Fruit fly (Drosophila melanogaster) whole organism, embryonic: Measurements from ENCODE around the gene amrt.

ENCODE experiments used
- CG10209 ChIP-seq: fragments of 200-800 bp; sonication (Bioruptor generic); optimal IDR thresholded peaks from 3 replicates; lab custom pipeline; 2017; ENCODE audit warnings: missing biosample characterization, mild to moderate bottlenecking, missing genetic modification characterization, missing genetic modification reagents
- CG10267 ChIP-seq: fragments of 200-800 bp; sonication (Bioruptor generic); optimal IDR thresholded peaks from 2 replicates; lab custom pipeline; 2018; ENCODE audit warnings: missing biosample characterization, mild to moderate bottlenecking, missing genetic modification characterization, moderate library complexity
- CG10565 ChIP-seq: fragments of 200-800 bp; sonication (Bioruptor generic); optimal IDR thresholded peaks from 3 replicates; lab custom pipeline; 2016; ENCODE audit warnings: missing biosample characterization, mild to moderate bottlenecking, missing genetic modification characterization
- CG10654 ChIP-seq: fragments of 200-800 bp; sonication (Bioruptor generic); optimal IDR thresholded peaks from 2 replicates; lab custom pipeline; 2016; ENCODE audit warnings: missing biosample characterization, missing genetic modification characterization
- CG11723 ChIP-seq: fragments of 200-800 bp; sonication (Bioruptor generic); optimal IDR thresholded peaks from 2 replicates; lab custom pipeline; 2017; ENCODE audit warnings: missing biosample characterization, mild to moderate bottlenecking, missing genetic modification characterization
- CG12071 ChIP-seq: fragments of 200-800 bp; sonication (Bioruptor generic); optimal IDR thresholded peaks from 3 replicates; lab custom pipeline; 2018; ENCODE audit warnings: missing biosample characterization, mild to moderate bottlenecking, missing genetic modification characterization
- CG1233 ChIP-seq: fragments of 200-800 bp; sonication (Bioruptor generic); optimal IDR thresholded peaks from 4 replicates; lab custom pipeline; 2018; ENCODE audit warnings: missing biosample characterization, mild to moderate bottlenecking, missing genetic modification characterization
- CG14860 ChIP-seq: fragments of 200-800 bp; sonication (Bioruptor generic); IDR thresholded peaks from 3 replicates; pipeline ENCODE4 v1.3.6; 2022; ENCODE audit warnings: missing biosample characterization, missing genetic modification characterization; ENCODE audit not compliant: partially characterized antibody
- CG15011 ChIP-seq: fragments of 200-800 bp; sonication (Bioruptor generic); optimal IDR thresholded peaks from 3 replicates; lab custom pipeline; 2018; ENCODE audit warnings: missing biosample characterization, mild to moderate bottlenecking, missing genetic modification characterization
- CG3065 ChIP-seq: fragments of 200-800 bp; sonication (Bioruptor generic); optimal IDR thresholded peaks from 2 replicates; lab custom pipeline; 2016; ENCODE audit warnings: missing biosample characterization, missing genetic modification characterization
- CG4360 ChIP-seq: fragments of 200-800 bp; sonication (Bioruptor generic); IDR thresholded peaks from 2 replicates; pipeline ENCODE4 v1.3.6; 2022; ENCODE audit warnings: missing biosample characterization, missing genetic modification characterization
- CG43689 ChIP-seq: fragments of 200-800 bp; sonication (Bioruptor generic); IDR thresholded peaks from 2 replicates; pipeline ENCODE4 v1.3.6; 2022; ENCODE audit warnings: missing biosample characterization, missing genetic modification characterization
- CG5953 ChIP-seq: fragments of 200-800 bp; sonication (Bioruptor generic); IDR thresholded peaks from 2 replicates; pipeline ENCODE4 v1.3.6; 2022; ENCODE audit warnings: missing biosample characterization, missing genetic modification characterization
- CG6765 ChIP-seq: fragments of 200-800 bp; sonication (Bioruptor generic); optimal IDR thresholded peaks from 3 replicates; lab custom pipeline; 2017; ENCODE audit warnings: missing biosample characterization, mild to moderate bottlenecking, missing genetic modification characterization
- CG7271 ChIP-seq: fragments of 200-800 bp; sonication (Bioruptor generic); optimal IDR thresholded peaks from 2 replicates; lab custom pipeline; 2018; ENCODE audit warnings: missing biosample characterization, mild to moderate bottlenecking, missing genetic modification characterization, moderate library complexity
- CG8359 ChIP-seq: fragments of 200-800 bp; sonication (Bioruptor generic); optimal IDR thresholded peaks from 2 replicates; lab custom pipeline; 2017; ENCODE audit warnings: missing biosample characterization, mild to moderate bottlenecking, missing genetic modification characterization, borderline replicate concordance
- CG8765 ChIP-seq: fragments of 200-800 bp; sonication (Bioruptor generic); IDR thresholded peaks from 2 replicates; pipeline ENCODE4 v1.3.6; 2022; ENCODE audit warnings: missing biosample characterization, missing genetic modification characterization
- CG8944 ChIP-seq: fragments of 200-800 bp; sonication (Bioruptor generic); optimal IDR thresholded peaks from 3 replicates; lab custom pipeline; 2016; ENCODE audit warnings: missing biosample characterization, missing genetic modification characterization
- CG9727 ChIP-seq: fragments of 200-800 bp; sonication (Bioruptor generic); optimal IDR thresholded peaks from 3 replicates; lab custom pipeline; 2017; ENCODE audit warnings: missing biosample characterization, mild to moderate bottlenecking, missing genetic modification characterization
- CHES-1-like ChIP-seq: fragments of 200-800 bp; sonication (Bioruptor generic); optimal IDR thresholded peaks from 2 replicates; lab custom pipeline; 2016; ENCODE audit warnings: missing biosample characterization, missing genetic modification characterization
- Doc3 ChIP-seq: fragments of 200-800 bp; sonication (Bioruptor generic); IDR thresholded peaks from 3 replicates; pipeline ENCODE4 v1.3.6; 2022; ENCODE audit warnings: missing biosample characterization, missing genetic modification characterization; ENCODE audit not compliant: partially characterized antibody
- Ets97D ChIP-seq: fragments of 200-800 bp; sonication (Bioruptor generic); optimal IDR thresholded peaks from 3 replicates; lab custom pipeline; 2016; ENCODE audit warnings: missing biosample characterization, missing genetic modification characterization
- HLH3B ChIP-seq: fragments of 200-800 bp; sonication (Bioruptor generic); IDR thresholded peaks from 2 replicates; pipeline ENCODE4 v1.3.6; 2022; ENCODE audit warnings: missing biosample characterization, missing genetic modification characterization
- Hr78 ChIP-seq, 2 experiments: fragments of 200-800 bp in 1 of 2; fragments of >200 bp in 1 of 2; sonication (Bioruptor generic) in 1 of 2; optimal IDR thresholded peaks; 2 replicates each; lab custom pipeline; 2017 to 2019; ENCODE audit warnings: missing biosample characterization in 2 of 2, missing genetic modification characterization in 2 of 2, mild to moderate bottlenecking in 1 of 2, moderate library complexity in 1 of 2
- Neu2 ChIP-seq: fragments of 200-800 bp; sonication (Bioruptor generic); optimal IDR thresholded peaks from 3 replicates; lab custom pipeline; 2016; ENCODE audit warnings: missing biosample characterization, missing genetic modification characterization, borderline replicate concordance
- Oaz ChIP-seq: fragments of 200-800 bp; sonication (Bioruptor generic); IDR thresholded peaks from 2 replicates; pipeline ENCODE4 v1.3.6; 2022; ENCODE audit warnings: missing biosample characterization, missing genetic modification characterization
- TFAM ChIP-seq: fragments of 200-800 bp; sonication (Bioruptor generic); optimal IDR thresholded peaks from 2 replicates; lab custom pipeline; 2017; ENCODE audit warnings: missing biosample characterization, missing genetic modification characterization, inconsistent platforms
- ara ChIP-seq: fragments of 200-800 bp; sonication (Bioruptor generic); IDR thresholded peaks from 2 replicates; pipeline ENCODE4 v1.3.6; 2022; ENCODE audit warnings: missing biosample characterization, missing genetic modification characterization
- bcd ChIP-seq: fragments of 200-800 bp; sonication (Bioruptor generic); optimal IDR thresholded peaks from 2 replicates; lab custom pipeline; 2017; ENCODE audit warnings: missing biosample characterization, mild to moderate bottlenecking, missing genetic modification characterization
- bowl ChIP-seq: fragments of 200-800 bp; sonication (Bioruptor generic); IDR thresholded peaks from 2 replicates; pipeline ENCODE4 v1.3.6; 2022; ENCODE audit warnings: missing biosample characterization, missing genetic modification characterization
- dan ChIP-seq: fragments of 200-800 bp; sonication (Bioruptor generic); IDR thresholded peaks from 2 replicates; pipeline ENCODE4 v1.3.6; 2022; ENCODE audit warnings: missing biosample characterization, missing genetic modification characterization
- en ChIP-seq: fragments of 200-800 bp; sonication (Bioruptor generic); optimal IDR thresholded peaks from 2 replicates; lab custom pipeline; 2016; ENCODE audit warnings: missing biosample characterization, missing genetic modification characterization
- exex ChIP-seq: fragments of 200-800 bp; sonication (Bioruptor generic); optimal IDR thresholded peaks from 4 replicates; lab custom pipeline; 2018; ENCODE audit warnings: missing biosample characterization, mild to moderate bottlenecking, missing genetic modification characterization, moderate library complexity
- fd102C ChIP-seq: fragments of 200-800 bp; sonication (Bioruptor generic); optimal IDR thresholded peaks from 2 replicates; lab custom pipeline; 2018; ENCODE audit warnings: missing biosample characterization, mild to moderate bottlenecking, missing genetic modification characterization, moderate library complexity
- gsb ChIP-seq: fragments of 200-800 bp; sonication (Bioruptor generic); IDR thresholded peaks from 2 replicates; pipeline ENCODE4 v1.3.6; 2022; ENCODE audit warnings: missing biosample characterization, missing genetic modification characterization
- ham ChIP-seq: fragments of 200-800 bp; sonication (Bioruptor generic); IDR thresholded peaks from 2 replicates; pipeline ENCODE4 v1.3.6; 2022; ENCODE audit warnings: missing biosample characterization, missing genetic modification characterization
- hkb ChIP-seq, 2 experiments: fragments of 200-800 bp in 1 of 2; fragments of >200 bp in 1 of 2; sonication (Bioruptor generic) in 1 of 2; IDR thresholded peaks in 1 of 2; optimal IDR thresholded peaks in 1 of 2; 2 replicates each; pipeline versions ENCODE4 v1.3.6 to Lab custom; 2017 to 2022; ENCODE audit warnings: missing biosample characterization in 1 of 2, missing genetic modification characterization in 1 of 2
- inv ChIP-seq: fragments of 200-800 bp; sonication (Bioruptor generic); IDR thresholded peaks from 2 replicates; pipeline ENCODE4 v1.3.6; 2022; ENCODE audit warnings: missing biosample characterization, missing genetic modification characterization; ENCODE audit not compliant: partially characterized antibody
- mld ChIP-seq: fragments of 200-800 bp; sonication (Bioruptor generic); IDR thresholded peaks from 3 replicates; pipeline ENCODE4 v1.3.6; 2022; ENCODE audit warnings: missing biosample characterization, missing genetic modification characterization; ENCODE audit not compliant: partially characterized antibody
- nerfin-2 ChIP-seq: fragments of 200-800 bp; sonication (Bioruptor generic); IDR thresholded peaks from 2 replicates; pipeline ENCODE4 v1.3.6; 2022; ENCODE audit warnings: missing biosample characterization, missing genetic modification characterization; ENCODE audit not compliant: partially characterized antibody
- nom ChIP-seq: fragments of 200-800 bp; sonication (Bioruptor generic); optimal IDR thresholded peaks from 2 replicates; lab custom pipeline; 2017; ENCODE audit warnings: missing biosample characterization, missing genetic modification characterization, mild to moderate bottlenecking, moderate library complexity, missing genetic modification reagents
- schlank ChIP-seq: fragments of 200-800 bp; sonication (Bioruptor generic); optimal IDR thresholded peaks from 2 replicates; lab custom pipeline; 2018; ENCODE audit warnings: missing biosample characterization, mild to moderate bottlenecking, missing genetic modification characterization
- shn ChIP-seq: fragments of 200-800 bp; sonication (Bioruptor generic); optimal IDR thresholded peaks from 3 replicates; lab custom pipeline; 2016; ENCODE audit warnings: missing biosample characterization, missing genetic modification characterization
- sim ChIP-seq: fragments of 200-800 bp; sonication (Bioruptor generic); IDR thresholded peaks from 2 replicates; pipeline ENCODE4 v1.3.6; 2022; ENCODE audit warnings: missing biosample characterization, missing genetic modification characterization
- sima ChIP-seq: fragments of 200-800 bp; sonication (Bioruptor generic); optimal IDR thresholded peaks from 2 replicates; lab custom pipeline; 2016; ENCODE audit warnings: missing biosample characterization, missing genetic modification characterization
- slbo ChIP-seq: fragments of 200-800 bp; sonication (Bioruptor generic); IDR thresholded peaks from 2 replicates; pipeline ENCODE4 v1.3.6; 2022; ENCODE audit warnings: missing biosample characterization, missing genetic modification characterization
- sug ChIP-seq: fragments of 200-800 bp; optimal IDR thresholded peaks from 2 replicates; lab custom pipeline; 2019; ENCODE audit warnings: missing biosample characterization, mild to moderate bottlenecking, missing genetic modification characterization, moderate library complexity
- twi ChIP-seq: fragments of 200-800 bp; optimal IDR thresholded peaks from 2 replicates; lab custom pipeline; 2019; ENCODE audit warnings: missing biosample characterization, mild to moderate bottlenecking, missing genetic modification characterization, moderate library complexity
- unpg ChIP-seq: fragments of 200-800 bp; sonication (Bioruptor generic); optimal IDR thresholded peaks from 3 replicates; lab custom pipeline; 2018; ENCODE audit warnings: missing biosample characterization, mild to moderate bottlenecking, missing genetic modification characterization, moderate library complexity

The amrt gene

dm6 chrX:13739411-13739888, 42.8 kb upstream of the amrt start, which contains the start of gene CG11151 (continued):
- TF ChIP-seq unpg (GFP tag; lab: Kevin White, UChicago) = peak; percentile 99
- peak; percentile 81 for TF ChIP-seq TFAM
- TF ChIP-seq CG8944 (GFP tag; lab: Kevin White, UChicago) = peak; percentile 96
- peak; percentile 88 for TF ChIP-seq CG8765
- peak; percentile 93 for TF ChIP-seq twi
- TF ChIP-seq Neu2 (GFP tag; lab: Kevin White, UChicago) = peak; percentile 91
- peak; percentile 93 for TF ChIP-seq CG15011
- peak; percentile 98 for TF ChIP-seq CG12071 (GFP tag; lab: Kevin White, UChicago)
- TF ChIP-seq CG10654 (GFP tag; lab: Kevin White, UChicago) = peak; percentile 95
- TF ChIP-seq sim (GFP tag; lab: Robert Waterston, UW) = peak; percentile 93
- 0 out of 3 replicates have a peak, but pooled peaks have one; percentile 38 for TF ChIP-seq mld (GFP tag; lab: Robert Waterston, UW)
- peak in 1 of 2 experiments; percentile 69 for TF ChIP-seq Hr78 (GFP tag; optimal IDR thresholded peaks at IDR 0.05; lab: Kevin White, UChicago)
- peak; percentile 96 for TF ChIP-seq schlank (tag; lab: Kevin White, UChicago)
- no peak for TF ChIP-seq CG4360 (GFP tag; lab: Robert Waterston, UW)
- TF ChIP-seq CHES-1-like = peak; percentile 98
- peak; percentile 95 for TF ChIP-seq nom (GFP tag; lab: Kevin White, UChicago)
- peak; percentile 87 for TF ChIP-seq fd102C (GFP tag; lab: Kevin White, UChicago)
- TF ChIP-seq CG8359 (GFP tag; lab: Kevin White, UChicago) = peak; percentile 91
- peak; percentile 95 for TF ChIP-seq HLH3B (GFP tag; lab: Robert Waterston, UW)
- no peak for TF ChIP-seq hkb (optimal IDR thresholded peaks at IDR 0.05; lab: Kevin White, UChicago)
- peak; percentile 97 for TF ChIP-seq hkb (GFP tag; IDR thresholded peaks at IDR 0.05; lab: Robert Waterston, UW)
- TF ChIP-seq CG10565 = peak; percentile 82
- TF ChIP-seq Ets97D (GFP tag; lab: Kevin White, UChicago) = peak; percentile 86
- peak; percentile 93 for TF ChIP-seq sug
- TF ChIP-seq bowl (GFP tag; lab: Robert Waterston, UW) = peak; percentile 89
- peak; percentile 91 for TF ChIP-seq Oaz
- peak; percentile 76; the same call in 1 of the 2 replicates for TF ChIP-seq ham
- TF ChIP-seq inv (GFP tag; lab: Robert Waterston, UW) = peak; percentile 57
- peak; percentile 97 for TF ChIP-seq CG10209 (GFP tag; lab: Kevin White, UChicago)
- TF ChIP-seq CG9727 = peak; percentile 96
- peak; percentile 85 for TF ChIP-seq CG6765 (GFP tag; lab: Kevin White, UChicago)
- TF ChIP-seq exex = peak; percentile 86
- peak; percentile 91 for TF ChIP-seq CG10267
- peak; percentile 98 for TF ChIP-seq shn
- TF ChIP-seq en (GFP tag; lab: Kevin White, UChicago) = peak; percentile 95
- TF ChIP-seq CG11723 = peak; percentile 96
- TF ChIP-seq slbo (GFP tag; lab: Robert Waterston, UW) = peak; percentile 96
- TF ChIP-seq nerfin-2 (GFP tag; lab: Robert Waterston, UW) = peak; percentile 81
- peak; percentile 95 for TF ChIP-seq ara (GFP tag; lab: Robert Waterston, UW)
- peak; percentile 96 for TF ChIP-seq CG1233 (GFP tag; lab: Kevin White, UChicago)
- TF ChIP-seq CG7271 = peak; percentile 86
- peak; percentile 89 for TF ChIP-seq sima
- peak; percentile 74; the same call in 1 of the 2 replicates for TF ChIP-seq dan (GFP tag; lab: Robert Waterston, UW)
- TF ChIP-seq Doc3 (GFP tag; lab: Robert Waterston, UW) = 0 out of 3 replicates have a peak, but pooled peaks have one; percentile 30
- peak; percentile 71 for TF ChIP-seq CG14860 (GFP tag; lab: Robert Waterston, UW)
- peak; percentile 80 for TF ChIP-seq CG3065
- peak; percentile 90 for TF ChIP-seq CG43689 (GFP tag; lab: Robert Waterston, UW)
- peak; percentile 96 for TF ChIP-seq bcd (GFP tag; lab: Kevin White, UChicago)
- peak; percentile 85 for TF ChIP-seq gsb
- TF ChIP-seq CG5953 (GFP tag; lab: Robert Waterston, UW) = peak; percentile 93
